Fruit fly (Drosophila melanogaster) whole organism, embryonic: Measurements from ENCODE around the gene CG31161.

Experiments
- Ada2b ChIP-seq: fragments of 200-800 bp; sonication (Bioruptor generic); IDR thresholded peaks from 2 replicates; pipeline ENCODE4 v1.3.6; 2022; ENCODE audit warnings: missing biosample characterization, missing genetic modification characterization
- Adf1 ChIP-seq: fragments of 200-800 bp; sonication (Bioruptor generic); IDR thresholded peaks from 2 replicates; pipeline ENCODE4 v1.3.6; 2022; ENCODE audit warnings: missing biosample characterization, missing genetic modification characterization
- CG10543 ChIP-seq: fragments of 200-800 bp; sonication (Bioruptor generic); optimal IDR thresholded peaks from 3 replicates; lab custom pipeline; 2017; ENCODE audit warnings: missing biosample characterization, mild to moderate bottlenecking, missing genetic modification characterization, moderate library complexity
- CG11093 ChIP-seq: fragments of 200-800 bp; sonication (Bioruptor generic); IDR thresholded peaks from 3 replicates; pipeline ENCODE4 v1.3.6; 2022; ENCODE audit warnings: missing biosample characterization, missing genetic modification characterization
- CG11247 ChIP-seq: fragments of 200-800 bp; sonication (Bioruptor generic); IDR thresholded peaks from 2 replicates; pipeline ENCODE4 v1.3.6; 2022; ENCODE audit warnings: missing biosample characterization, missing genetic modification characterization
- CG13296 ChIP-seq: fragments of 200-800 bp; sonication (Bioruptor generic); optimal IDR thresholded peaks from 3 replicates; lab custom pipeline; 2018; ENCODE audit warnings: missing biosample characterization, mild to moderate bottlenecking, missing genetic modification characterization
- CG14860 ChIP-seq: fragments of 200-800 bp; sonication (Bioruptor generic); IDR thresholded peaks from 3 replicates; pipeline ENCODE4 v1.3.6; 2022; ENCODE audit warnings: missing biosample characterization, missing genetic modification characterization; ENCODE audit not compliant: partially characterized antibody
- CG1603 ChIP-seq: fragments of 200-800 bp; sonication (Bioruptor generic); optimal IDR thresholded peaks from 2 replicates; lab custom pipeline; 2019; ENCODE audit warnings: missing biosample characterization, mild to moderate bottlenecking, missing genetic modification characterization, moderate library complexity
- CG1647 ChIP-seq: fragments of 200-800 bp; sonication (Bioruptor generic); optimal IDR thresholded peaks from 3 replicates; lab custom pipeline; 2016; ENCODE audit warnings: missing biosample characterization, missing genetic modification characterization
- CG16779 ChIP-seq: fragments of 200-800 bp; sonication (Bioruptor generic); IDR thresholded peaks from 2 replicates; pipeline ENCODE4 v1.3.6; 2022; ENCODE audit warnings: missing biosample characterization, missing genetic modification characterization
- CG1832 ChIP-seq: fragments of 200-800 bp; sonication (Bioruptor generic); optimal IDR thresholded peaks from 2 replicates; lab custom pipeline; 2017; ENCODE audit warnings: missing biosample characterization, mild to moderate bottlenecking, missing genetic modification characterization, inconsistent platforms
- CG32767 ChIP-seq: fragments of 200-800 bp; sonication (Bioruptor generic); IDR thresholded peaks from 2 replicates; pipeline ENCODE4 v1.3.6; 2022; ENCODE audit warnings: missing biosample characterization, missing genetic modification characterization
- CG34376 ChIP-seq: fragments of 200-800 bp; sonication (Bioruptor generic); optimal IDR thresholded peaks from 2 replicates; lab custom pipeline; 2018; ENCODE audit warnings: missing biosample characterization, mild to moderate bottlenecking, missing genetic modification characterization
- CG4360 ChIP-seq: fragments of 200-800 bp; sonication (Bioruptor generic); IDR thresholded peaks from 2 replicates; pipeline ENCODE4 v1.3.6; 2022; ENCODE audit warnings: missing biosample characterization, missing genetic modification characterization
- CG6854 ChIP-seq: fragments of 200-800 bp; sonication (Bioruptor generic); optimal IDR thresholded peaks from 3 replicates; lab custom pipeline; 2017; ENCODE audit warnings: missing biosample characterization, mild to moderate bottlenecking, missing genetic modification characterization
- CG7271 ChIP-seq: fragments of 200-800 bp; sonication (Bioruptor generic); optimal IDR thresholded peaks from 2 replicates; lab custom pipeline; 2018; ENCODE audit warnings: missing biosample characterization, mild to moderate bottlenecking, missing genetic modification characterization, moderate library complexity
- CG7372 ChIP-seq: fragments of 200-800 bp; sonication (Bioruptor generic); IDR thresholded peaks from 2 replicates; pipeline ENCODE4 v1.3.6; 2022; ENCODE audit warnings: missing biosample characterization, missing genetic modification characterization
- CG8359 ChIP-seq: fragments of 200-800 bp; sonication (Bioruptor generic); optimal IDR thresholded peaks from 2 replicates; lab custom pipeline; 2017; ENCODE audit warnings: missing biosample characterization, mild to moderate bottlenecking, missing genetic modification characterization, borderline replicate concordance
- Dll ChIP-seq: fragments of 200-800 bp; sonication (Bioruptor generic); IDR thresholded peaks from 4 replicates; pipeline ENCODE4 v1.3.6; 2022; ENCODE audit warnings: missing biosample characterization, missing genetic modification characterization; ENCODE audit not compliant: partially characterized antibody
- Ets65A ChIP-seq: fragments of 200-800 bp; sonication (Bioruptor generic); peaks from one replicate; lab custom pipeline; 2016; ENCODE audit warnings: missing biosample characterization, missing genetic modification characterization
- Gsc ChIP-seq: fragments of 200-800 bp; sonication (Bioruptor generic); IDR thresholded peaks from 2 replicates; pipeline ENCODE4 v1.3.6; 2022; ENCODE audit warnings: missing biosample characterization, missing genetic modification characterization
- Hey ChIP-seq: fragments of 200-800 bp; sonication (Bioruptor generic); optimal IDR thresholded peaks from 3 replicates; lab custom pipeline; 2018; ENCODE audit warnings: missing biosample characterization, mild to moderate bottlenecking, missing genetic modification characterization
- Kr ChIP-seq: fragments of 200-800 bp; sonication (Bioruptor generic); optimal IDR thresholded peaks from 2 replicates; lab custom pipeline; 2017; ENCODE audit warnings: missing biosample characterization, mild to moderate bottlenecking, missing genetic modification characterization
- Lim3 ChIP-seq: fragments of 200-800 bp; sonication (Bioruptor generic); IDR thresholded peaks from 2 replicates; pipeline ENCODE4 v1.3.6; 2022; ENCODE audit warnings: missing biosample characterization, missing genetic modification characterization
- MESR4 ChIP-seq: fragments of 200-800 bp; sonication (Bioruptor generic); optimal IDR thresholded peaks from 2 replicates; lab custom pipeline; 2018; ENCODE audit warnings: missing biosample characterization, mild to moderate bottlenecking, missing genetic modification characterization, moderate library complexity
- Max ChIP-seq: fragments of 200-800 bp; sonication (Bioruptor generic); optimal IDR thresholded peaks from 2 replicates; lab custom pipeline; 2016; ENCODE audit warnings: missing biosample characterization, mild to moderate bottlenecking, missing genetic modification characterization
- Med ChIP-seq: fragments of 200-800 bp; sonication (Bioruptor generic); peaks from one replicate; lab custom pipeline; 2016; ENCODE audit warnings: missing biosample characterization, missing genetic modification characterization, mild to moderate bottlenecking, inconsistent platforms, moderate library complexity
- NC2α ChIP-seq: fragments of 200-800 bp; sonication (Bioruptor generic); optimal IDR thresholded peaks from 2 replicates; lab custom pipeline; 2016; ENCODE audit warnings: missing biosample characterization, missing genetic modification characterization
- Neu2 ChIP-seq: fragments of 200-800 bp; sonication (Bioruptor generic); optimal IDR thresholded peaks from 3 replicates; lab custom pipeline; 2016; ENCODE audit warnings: missing biosample characterization, missing genetic modification characterization, borderline replicate concordance
- Opbp ChIP-seq: fragments of 200-800 bp; sonication (Bioruptor generic); IDR thresholded peaks from 3 replicates; pipeline ENCODE4 v1.3.6; 2022; ENCODE audit warnings: missing biosample characterization, missing genetic modification characterization; ENCODE audit not compliant: partially characterized antibody
- Ptx1 ChIP-seq: fragments of 200-800 bp; sonication (Bioruptor generic); IDR thresholded peaks from 2 replicates; pipeline ENCODE4 v1.3.6; 2022; ENCODE audit warnings: missing biosample characterization, missing genetic modification characterization
- cg ChIP-seq: fragments of 200-800 bp; sonication (Bioruptor generic); optimal IDR thresholded peaks from 3 replicates; lab custom pipeline; 2019; ENCODE audit warnings: missing biosample characterization, mild to moderate bottlenecking, missing genetic modification characterization, moderate library complexity
- dati ChIP-seq: fragments of 200-800 bp; sonication (Bioruptor generic); IDR thresholded peaks from 2 replicates; pipeline ENCODE4 v1.3.6; 2022; ENCODE audit warnings: missing biosample characterization, missing genetic modification characterization
- dmrt11E ChIP-seq: fragments of 200-800 bp; sonication (Bioruptor generic); optimal IDR thresholded peaks from 3 replicates; lab custom pipeline; 2018; ENCODE audit warnings: missing biosample characterization, mild to moderate bottlenecking, missing genetic modification characterization, moderate library complexity
- en ChIP-seq: fragments of 200-800 bp; sonication (Bioruptor generic); optimal IDR thresholded peaks from 2 replicates; lab custom pipeline; 2016; ENCODE audit warnings: missing biosample characterization, missing genetic modification characterization
- fru ChIP-seq: fragments of >200 bp; optimal IDR thresholded peaks from 2 replicates; lab custom pipeline; 2017
- gfzf ChIP-seq: fragments of 200-800 bp; sonication (Bioruptor generic); optimal IDR thresholded peaks from 2 replicates; lab custom pipeline; 2016; ENCODE audit warnings: missing biosample characterization, mild to moderate bottlenecking, missing genetic modification characterization, moderate library complexity
- h ChIP-seq: fragments of >200 bp; optimal IDR thresholded peaks from 2 replicates; lab custom pipeline; 2017
- hkb ChIP-seq, 2 experiments: fragments of 200-800 bp in 1 of 2; fragments of >200 bp in 1 of 2; sonication (Bioruptor generic) in 1 of 2; IDR thresholded peaks in 1 of 2; optimal IDR thresholded peaks in 1 of 2; 2 replicates each; pipeline versions ENCODE4 v1.3.6 to Lab custom; 2017 to 2022; ENCODE audit warnings: missing biosample characterization in 1 of 2, missing genetic modification characterization in 1 of 2
- jigr1 ChIP-seq: fragments of 200-800 bp; sonication (Bioruptor generic); IDR thresholded peaks from 3 replicates; pipeline ENCODE4 v1.3.6; 2022; ENCODE audit warnings: missing biosample characterization, missing genetic modification characterization
- kah ChIP-seq: fragments of 200-800 bp; sonication (Bioruptor generic); optimal IDR thresholded peaks from 2 replicates; lab custom pipeline; 2018; ENCODE audit warnings: missing biosample characterization, mild to moderate bottlenecking, missing genetic modification characterization
- maf-S ChIP-seq: fragments of 200-800 bp; sonication (Bioruptor generic); optimal IDR thresholded peaks from 2 replicates; lab custom pipeline; 2016; ENCODE audit warnings: missing biosample characterization, missing genetic modification characterization
- repo ChIP-seq: fragments of 200-800 bp; sonication (Bioruptor generic); optimal IDR thresholded peaks from 2 replicates; lab custom pipeline; 2016; ENCODE audit warnings: missing biosample characterization, missing genetic modification characterization
- sd ChIP-seq: fragments of 200-800 bp; sonication (Bioruptor generic); optimal IDR thresholded peaks from 3 replicates; lab custom pipeline; 2018; ENCODE audit warnings: missing biosample characterization, mild to moderate bottlenecking, missing genetic modification characterization, moderate library complexity
- seq ChIP-seq: fragments of 200-800 bp; sonication (Bioruptor generic); IDR thresholded peaks from 2 replicates; pipeline ENCODE4 v1.3.6; 2022; ENCODE audit warnings: missing biosample characterization, missing genetic modification characterization
- tna ChIP-seq: fragments of 200-800 bp; sonication (Bioruptor generic); IDR thresholded peaks from 2 replicates; pipeline ENCODE4 v1.3.6; 2022; ENCODE audit warnings: missing biosample characterization, missing genetic modification characterization; ENCODE audit not compliant: partially characterized antibody
- unpg ChIP-seq: fragments of 200-800 bp; sonication (Bioruptor generic); optimal IDR thresholded peaks from 3 replicates; lab custom pipeline; 2018; ENCODE audit warnings: missing biosample characterization, mild to moderate bottlenecking, missing genetic modification characterization, moderate library complexity
- zen2 ChIP-seq: fragments of 200-800 bp; sonication (Bioruptor generic); IDR thresholded peaks from 3 replicates; pipeline ENCODE4 v1.3.6; 2022; ENCODE audit warnings: missing biosample characterization, missing genetic modification characterization; ENCODE audit not compliant: partially characterized antibody
- zfh1 ChIP-seq: fragments of 200-800 bp; sonication (Bioruptor generic); IDR thresholded peaks from 3 replicates; pipeline ENCODE4 v1.3.6; 2022; ENCODE audit warnings: missing biosample characterization, missing genetic modification characterization

CG31161 gene

DNA sequence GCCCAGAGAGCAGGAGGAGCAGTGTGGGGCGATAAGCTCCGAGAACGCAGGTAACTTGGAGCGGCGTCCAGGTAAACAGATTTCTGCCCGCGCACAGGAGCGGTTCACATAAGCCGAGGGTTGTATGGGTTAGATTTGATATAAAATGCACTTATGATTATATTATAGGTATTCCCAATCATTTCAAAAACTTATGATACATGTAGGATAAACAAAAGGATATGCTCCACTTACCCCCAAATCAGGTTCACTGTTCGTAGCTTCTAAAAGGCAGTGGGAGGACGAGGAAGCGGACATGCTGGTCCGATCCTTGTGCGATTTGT, 20.2 kb downstream of the CG31161 start (continued):
- TF ChIP-seq zen2 (GFP tag; lab: Robert Waterston, UW) = no peak
- TF ChIP-seq hkb (optimal IDR thresholded peaks at IDR 0.05; lab: Kevin White, UChicago) = no peak
- TF ChIP-seq hkb (GFP tag; IDR thresholded peaks at IDR 0.05; lab: Robert Waterston, UW) = peak; percentile 24; the same call in 1 of the 2 replicates
- TF ChIP-seq CG10543 (GFP tag; lab: Kevin White, UChicago) = no peak

DNA sequence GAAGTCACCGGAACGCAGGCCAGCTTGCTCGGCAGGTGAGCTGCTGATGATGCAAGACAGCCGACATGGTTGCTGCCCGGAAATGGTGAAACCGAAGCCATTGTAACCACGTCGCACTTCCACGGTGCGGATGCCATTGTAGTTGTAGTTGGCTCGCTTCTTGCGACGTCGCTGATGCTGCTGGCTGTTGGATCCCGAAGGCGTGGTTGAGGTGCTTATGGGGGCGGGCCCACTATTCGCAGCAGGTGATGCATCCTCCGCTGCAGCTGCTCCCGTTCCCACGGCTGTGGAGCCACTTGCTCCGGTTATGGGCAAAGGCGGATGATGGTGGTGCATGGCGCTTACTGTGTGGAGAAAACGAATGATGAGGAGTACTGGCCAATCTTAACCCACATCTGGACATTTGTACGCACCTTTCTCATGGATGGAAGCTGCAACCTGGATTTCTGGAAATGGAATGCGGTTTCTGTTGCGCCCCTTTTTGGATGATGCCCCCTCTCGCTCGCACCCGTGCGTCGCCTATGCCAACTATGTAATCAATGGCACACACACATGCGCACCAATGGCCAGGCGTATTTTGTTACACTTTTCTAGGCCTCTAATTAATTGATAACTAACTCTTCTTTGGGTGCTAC, 22.4 kb downstream of the CG31161 start:
- peak; percentile 34 for TF ChIP-seq CG8359 (GFP tag; lab: Kevin White, UChicago)
- no peak for TF ChIP-seq Hey (tag; lab: Kevin White, UChicago)
- TF ChIP-seq Kr = no peak
- no peak for TF ChIP-seq maf-S (GFP tag; lab: Kevin White, UChicago)
- 0 out of 2 replicates have a peak, but pooled peaks have one; percentile 6 for TF ChIP-seq CG4360 (GFP tag; lab: Robert Waterston, UW)
- TF ChIP-seq unpg = no peak
- no peak for TF ChIP-seq NC2α (GFP tag; lab: Kevin White, UChicago)
- TF ChIP-seq gfzf (GFP tag; lab: Kevin White, UChicago) = no peak
- no peak for TF ChIP-seq seq
- no peak for TF ChIP-seq Neu2 (GFP tag; lab: Kevin White, UChicago)
- no peak for TF ChIP-seq Max (GFP tag; lab: Kevin White, UChicago)
- TF ChIP-seq fru (lab: Kevin White, UChicago) = no peak
- TF ChIP-seq en = no peak
- peak; percentile 37; the same call in 1 of the 2 replicates for TF ChIP-seq CG32767 (GFP tag; lab: Robert Waterston, UW)
- TF ChIP-seq Ada2b (GFP tag; lab: Robert Waterston, UW) = no peak
- TF ChIP-seq h (lab: Kevin White, UChicago) = no peak
- no peak for TF ChIP-seq CG13296 (GFP tag; lab: Kevin White, UChicago)
- TF ChIP-seq jigr1 (GFP tag; lab: Robert Waterston, UW) = 0 out of 3 replicates have a peak, but pooled peaks have one; percentile 26
- no peak for TF ChIP-seq Adf1 (GFP tag; lab: Robert Waterston, UW)
- TF ChIP-seq Gsc (GFP tag; lab: Robert Waterston, UW) = no peak
- TF ChIP-seq CG6854 (GFP tag; lab: Kevin White, UChicago) = no peak
- peak; percentile 82 for TF ChIP-seq cg (GFP tag; lab: Kevin White, UChicago)
- TF ChIP-seq Med = peak; percentile 62
- no peak for TF ChIP-seq tna
- no peak for TF ChIP-seq repo (GFP tag; lab: Kevin White, UChicago)
- TF ChIP-seq CG34376 (GFP tag; lab: Kevin White, UChicago) = no peak
- no peak for TF ChIP-seq Dll (GFP tag; lab: Robert Waterston, UW)
- TF ChIP-seq dmrt11E (tag; lab: Kevin White, UChicago) = no peak
- no peak for TF ChIP-seq Ptx1
- no peak for TF ChIP-seq kah (GFP tag; lab: Kevin White, UChicago)
- no peak for TF ChIP-seq CG16779 (GFP tag; lab: Robert Waterston, UW)
- TF ChIP-seq CG11093 (GFP tag; lab: Robert Waterston, UW) = no peak
- TF ChIP-seq CG1832 (GFP tag; lab: Kevin White, UChicago) = peak; percentile 59
- TF ChIP-seq Ets65A (GFP tag; lab: Kevin White, UChicago) = peak; percentile 80
- peak; percentile 90 for TF ChIP-seq sd (tag; lab: Kevin White, UChicago)
- no peak for TF ChIP-seq CG7271
- no peak for TF ChIP-seq CG7372 (GFP tag; lab: Robert Waterston, UW)
- TF ChIP-seq CG1647 = no peak
- TF ChIP-seq CG11247 = no peak
- no peak for TF ChIP-seq Lim3 (GFP tag; lab: Robert Waterston, UW)
- no peak for TF ChIP-seq CG14860 (GFP tag; lab: Robert Waterston, UW)
- 0 out of 3 replicates have a peak, but pooled peaks have one; percentile 33 for TF ChIP-seq Opbp (GFP tag; lab: Robert Waterston, UW)
- TF ChIP-seq zfh1 (GFP tag; lab: Robert Waterston, UW) = 0 out of 3 replicates have a peak, but pooled peaks have one; percentile 10
- TF ChIP-seq MESR4 = peak; percentile 78
- no peak for TF ChIP-seq CG1603 (tag; lab: Kevin White, UChicago)
- no peak for TF ChIP-seq dati
